Worm (Caenorhabditis elegans) whole organism, young adult: ENCODE measurements around the gene srx-48.
"Not testable (repeated sequence)": the region's sequence is repeated elsewhere in the genome, so short reads cannot be mapped to it uniquely, and the experiment has no call there.

Experiments
- B0019.2 ChIP-seq: fragments of 200-800 bp; sonication (Bioruptor generic); conservative IDR thresholded peaks from 2 replicates; pipeline ENCODE4 v1.3.6; 2022; ENCODE audit warnings: missing genetic modification reagents, missing genetic modification characterization, missing compliant biosample characterization
- C17E4.6 ChIP-seq: fragments of 200-800 bp; sonication (Bioruptor generic); IDR thresholded peaks from 2 replicates; pipeline ENCODE4 v1.3.6; 2022; ENCODE audit warnings: missing genetic modification reagents, missing genetic modification characterization, missing compliant biosample characterization
- D2030.7 ChIP-seq: fragments of 200-800 bp; sonication (Bioruptor generic); IDR thresholded peaks from 2 replicates; pipeline ENCODE4 v1.3.6; 2022; ENCODE audit warnings: missing genetic modification reagents, missing genetic modification characterization, missing compliant biosample characterization
- F33H1.4 ChIP-seq: fragments of 200-800 bp; sonication (Bioruptor generic); IDR thresholded peaks from 2 replicates; pipeline ENCODE4 v1.3.6; 2022; ENCODE audit warnings: missing genetic modification reagents, missing genetic modification characterization, missing compliant biosample characterization
- F39B2.1 ChIP-seq: fragments of 200-800 bp; sonication (Bioruptor generic); IDR thresholded peaks from 2 replicates; pipeline ENCODE4 v1.3.6; 2022; ENCODE audit warnings: missing genetic modification reagents, missing genetic modification characterization, missing compliant biosample characterization
- Y53F4B.3 ChIP-seq: fragments of 200-800 bp; sonication (Bioruptor generic); IDR thresholded peaks from 2 replicates; pipeline ENCODE4 v1.3.6; 2022; ENCODE audit warnings: missing genetic modification reagents, missing genetic modification characterization, missing compliant biosample characterization
- Y53G8AR.9 ChIP-seq: fragments of 200-800 bp; sonication (Bioruptor generic); conservative IDR thresholded peaks from 2 replicates; pipeline ENCODE4 v1.3.6; 2022; ENCODE audit warnings: missing genetic modification reagents, missing genetic modification characterization, missing compliant biosample characterization
- Y56A3A.18 ChIP-seq: fragments of 200-800 bp; sonication (Bioruptor generic); IDR thresholded peaks from 2 replicates; pipeline ENCODE4 v1.3.6; 2022; ENCODE audit warnings: missing genetic modification reagents, missing genetic modification characterization, missing compliant biosample characterization
- Y67H2A.10 ChIP-seq: fragments of 200-800 bp; sonication (Bioruptor generic); conservative IDR thresholded peaks from 2 replicates; pipeline ENCODE4 v1.3.6; 2022; ENCODE audit warnings: missing genetic modification reagents, missing genetic modification characterization, missing compliant biosample characterization
- Y79H2A.3 ChIP-seq: fragments of 200-800 bp; sonication (Bioruptor generic); conservative IDR thresholded peaks from 2 replicates; pipeline ENCODE4 v1.3.6; 2022; ENCODE audit warnings: missing genetic modification reagents, missing genetic modification characterization, missing compliant biosample characterization
- Y95B8A.8 ChIP-seq: fragments of 200-800 bp; sonication (Bioruptor generic); IDR thresholded peaks from 2 replicates; pipeline ENCODE4 v1.3.6; 2022; ENCODE audit warnings: missing genetic modification reagents, missing genetic modification characterization, missing compliant biosample characterization
- aptf-3 ChIP-seq: fragments of 200-800 bp; sonication (Bioruptor generic); IDR thresholded peaks from 2 replicates; pipeline ENCODE4 v1.3.6; 2022; ENCODE audit warnings: missing genetic modification characterization, missing compliant biosample characterization
- attf-6 ChIP-seq: fragments of 200-800 bp; sonication (Bioruptor generic); IDR thresholded peaks from 2 replicates; pipeline ENCODE4 v1.3.6; 2022; ENCODE audit warnings: missing genetic modification reagents, missing genetic modification characterization, missing compliant biosample characterization
- bed-2 ChIP-seq: fragments of 200-800 bp; sonication (Bioruptor generic); IDR thresholded peaks from 2 replicates; pipeline ENCODE4 v1.3.6; 2022; ENCODE audit warnings: missing genetic modification reagents, missing genetic modification characterization, missing compliant biosample characterization
- cebp-1 ChIP-seq, 2 experiments: fragments of 200-800 bp in 1 of 2; sonication (Bioruptor generic) in 1 of 2; sonication (generic microtip) in 1 of 2; IDR thresholded peaks in 1 of 2; optimal IDR thresholded peaks in 1 of 2; 2 replicates each; pipeline versions ENCODE4 v1.3.6 to Lab custom; 2017 to 2022; ENCODE audit warnings: missing compliant biosample characterization in 2 of 2, missing genetic modification characterization in 2 of 2, mild to moderate bottlenecking in 1 of 2, missing genetic modification reagents in 1 of 2, moderate library complexity in 1 of 2
- cebp-2 ChIP-seq: fragments of 200-800 bp; sonication (Bioruptor generic); IDR thresholded peaks from 2 replicates; pipeline ENCODE4 v1.3.6; 2022; ENCODE audit warnings: missing genetic modification characterization, missing compliant biosample characterization
- ceh-100 ChIP-seq: fragments of 200-800 bp; sonication (Bioruptor generic); IDR thresholded peaks from 2 replicates; pipeline ENCODE4 v1.3.6; 2022; ENCODE audit warnings: missing genetic modification reagents, missing genetic modification characterization, missing compliant biosample characterization
- ceh-40 ChIP-seq: fragments of 200-800 bp; sonication (Bioruptor generic); IDR thresholded peaks from 2 replicates; pipeline ENCODE4 v1.3.6; 2022; ENCODE audit warnings: missing genetic modification characterization, missing compliant biosample characterization
- ceh-58 ChIP-seq: fragments of 200-800 bp; sonication (Bioruptor generic); IDR thresholded peaks from 2 replicates; pipeline ENCODE4 v1.3.6; 2022; ENCODE audit warnings: missing genetic modification characterization, missing compliant biosample characterization
- ceh-91 ChIP-seq: fragments of 200-800 bp; sonication (Bioruptor generic); IDR thresholded peaks from 2 replicates; pipeline ENCODE4 v1.3.6; 2022; ENCODE audit warnings: missing genetic modification reagents, missing genetic modification characterization, missing compliant biosample characterization
- dox-1 ChIP-seq: fragments of 200-800 bp; sonication (Bioruptor generic); IDR thresholded peaks from 2 replicates; pipeline ENCODE4 v1.3.6; 2022; ENCODE audit warnings: missing genetic modification reagents, missing genetic modification characterization, missing compliant biosample characterization
- egrh-3 ChIP-seq: fragments of 200-800 bp; sonication (Bioruptor generic); IDR thresholded peaks from 2 replicates; pipeline ENCODE4 v1.3.6; 2022; ENCODE audit warnings: missing genetic modification reagents, missing genetic modification characterization, missing compliant biosample characterization
- ekl-4 ChIP-seq: fragments of 200-800 bp; sonication (Bioruptor generic); IDR thresholded peaks from 2 replicates; pipeline ENCODE4 v1.3.6; 2022; ENCODE audit warnings: missing genetic modification reagents, missing genetic modification characterization, missing compliant biosample characterization
- hmg-1.2 ChIP-seq: fragments of 200-800 bp; sonication (Bioruptor generic); IDR thresholded peaks from 2 replicates; pipeline ENCODE4 v1.3.6; 2022; ENCODE audit warnings: missing genetic modification reagents, missing genetic modification characterization, missing compliant biosample characterization
- hsf-1 ChIP-seq: fragments of 200-800 bp; sonication (Bioruptor generic); IDR thresholded peaks from 2 replicates; pipeline ENCODE4 v1.3.6; 2022; ENCODE audit warnings: missing genetic modification reagents, missing genetic modification characterization, missing compliant biosample characterization
- lin-26 ChIP-seq: fragments of 200-800 bp; sonication (Bioruptor generic); IDR thresholded peaks from 2 replicates; pipeline ENCODE4 v1.3.6; 2022; ENCODE audit warnings: missing genetic modification reagents, missing genetic modification characterization, missing compliant biosample characterization
- lsl-1 ChIP-seq: fragments of 200-800 bp; sonication (Bioruptor generic); optimal IDR thresholded peaks from 2 replicates; lab custom pipeline; 2018; ENCODE audit warnings: mild to moderate bottlenecking, missing genetic modification characterization, moderate library complexity, missing compliant biosample characterization
- madf-3 ChIP-seq: fragments of 200-800 bp; sonication (Bioruptor generic); IDR thresholded peaks from 2 replicates; pipeline ENCODE4 v1.3.6; 2022; ENCODE audit warnings: missing genetic modification reagents, missing genetic modification characterization, missing compliant biosample characterization
- madf-6 ChIP-seq: fragments of 200-800 bp; sonication (Bioruptor generic); IDR thresholded peaks from 2 replicates; pipeline ENCODE4 v1.3.6; 2022; ENCODE audit warnings: missing genetic modification reagents, missing genetic modification characterization, missing compliant biosample characterization
- mel-28 ChIP-seq: sonication (generic microtip); optimal IDR thresholded peaks from 2 replicates; lab custom pipeline; 2016; ENCODE audit warnings: borderline replicate concordance, mild to moderate bottlenecking, missing genetic modification characterization, missing compliant biosample characterization
- nfyb-1 ChIP-seq: fragments of 200-800 bp; sonication (Bioruptor generic); IDR thresholded peaks from 2 replicates; pipeline ENCODE4 v1.3.6; 2022; ENCODE audit warnings: missing genetic modification reagents, missing genetic modification characterization, missing compliant biosample characterization
- pbrm-1 ChIP-seq: fragments of 200-800 bp; sonication (Bioruptor generic); IDR thresholded peaks from 2 replicates; pipeline ENCODE4 v1.3.6; 2022; ENCODE audit warnings: missing genetic modification reagents, missing genetic modification characterization, missing compliant biosample characterization
- rcor-1 ChIP-seq: fragments of 200-800 bp; sonication (Bioruptor generic); IDR thresholded peaks from 2 replicates; pipeline ENCODE4 v1.3.6; 2022; ENCODE audit warnings: missing genetic modification reagents, missing genetic modification characterization, missing compliant biosample characterization
- rpc-1 ChIP-seq, 2 experiments: fragments of 150-350 bp in 1 of 2; sonication (generic microtip) in 1 of 2; optimal IDR thresholded peaks; 2 replicates each; lab custom pipeline; 2014 to 2018; ENCODE audit warnings: missing biosample characterization in 1 of 2, missing genetic modification characterization in 1 of 2, missing genetic modification reagents in 1 of 2, missing genotype in 1 of 2
- tbp1 ChIP-seq: fragments of 200-800 bp; sonication (Bioruptor generic); optimal IDR thresholded peaks from 2 replicates; lab custom pipeline; 2018; ENCODE audit warnings: mild to moderate bottlenecking, missing genetic modification characterization, missing compliant biosample characterization
- ztf-25 ChIP-seq: fragments of 200-800 bp; sonication (Bioruptor generic); IDR thresholded peaks from 2 replicates; pipeline ENCODE4 v1.3.6; 2022; ENCODE audit warnings: missing genetic modification reagents, missing genetic modification characterization, missing compliant biosample characterization
- ztf-28 ChIP-seq: fragments of 200-800 bp; sonication (Bioruptor generic); IDR thresholded peaks from 2 replicates; pipeline ENCODE4 v1.3.6; 2022; ENCODE audit warnings: missing genetic modification reagents, missing genetic modification characterization, missing compliant biosample characterization

Gene srx-48

DNA sequence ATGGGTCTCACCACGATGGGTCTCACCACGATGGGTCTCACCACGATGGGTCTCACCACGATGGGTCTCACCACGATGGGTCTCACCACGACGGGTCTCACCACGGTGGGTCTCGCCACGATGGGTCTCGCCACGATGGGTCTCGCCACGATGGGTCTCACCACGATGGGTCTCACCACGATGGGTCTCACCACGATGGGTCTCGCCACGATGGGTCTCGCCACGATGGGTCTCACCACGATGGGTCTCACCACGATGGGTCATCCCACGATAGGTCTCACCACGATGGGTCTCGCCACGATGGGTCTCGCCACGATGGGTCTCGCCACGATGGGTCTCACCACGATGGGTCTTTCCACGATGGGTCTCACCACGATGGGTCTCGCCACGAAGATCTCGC is 18.4 kb upstream of the srx-48 start:
- TF ChIP-seq ztf-28 (GFP tag; lab: Robert Waterston, UW), result 0 out of 2 replicates have a peak, but pooled peaks have one; percentile 7
- peak; percentile 68 for TF ChIP-seq F33H1.4 (GFP tag; lab: Robert Waterston, UW)
- TF ChIP-seq egrh-3 (GFP tag; lab: Robert Waterston, UW), result peak; percentile 80

DNA sequence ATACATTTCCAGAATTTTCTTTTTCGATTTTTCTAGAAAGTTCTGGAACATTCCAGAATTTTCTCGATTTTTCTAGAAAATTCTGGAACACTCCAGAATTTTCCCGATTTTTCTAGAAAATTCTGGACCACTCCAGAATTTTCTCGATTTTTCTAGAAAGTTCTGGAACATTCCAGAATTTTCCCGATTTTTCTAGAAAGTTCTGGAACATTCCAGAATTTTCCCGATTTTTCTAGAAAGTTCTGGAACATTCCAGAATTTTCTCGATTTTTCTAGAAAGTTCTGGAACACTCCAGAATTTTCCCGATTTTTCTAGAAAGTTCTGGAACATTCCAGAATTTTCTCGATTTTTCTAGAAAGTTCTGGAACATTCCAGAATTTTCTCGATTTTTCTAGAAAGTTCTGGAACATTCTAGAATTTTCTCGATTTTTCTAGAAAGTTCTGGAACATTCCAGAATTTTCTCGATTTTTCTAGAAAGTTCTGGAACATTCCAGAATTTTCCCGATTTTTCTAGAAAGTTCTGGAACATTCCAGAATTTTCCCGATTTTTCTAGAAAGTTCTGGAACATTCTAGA is 17.3 kb upstream of the srx-48 start:
- TF ChIP-seq mel-28 (tag; lab: Kevin White, UChicago) (peak; percentile 15), F33H1.4 (GFP tag; lab: Robert Waterston, UW) (peak; percentile 23; the same call in 1 of the 2 replicates), egrh-3 (GFP tag; lab: Robert Waterston, UW) (peak; percentile 96), Y67H2A.10 (GFP tag; lab: Robert Waterston, UW) (0 out of 2 replicates have a peak, but pooled peaks have one; percentile 47), C17E4.6 (peak; percentile 39; the same call in 1 of the 2 replicates), lsl-1 (peak; percentile 16), ztf-28 (GFP tag; lab: Robert Waterston, UW) (peak; percentile 73; the same call in 1 of the 2 replicates), madf-6 (GFP tag; lab: Robert Waterston, UW) (peak; percentile 83), Y79H2A.3 (GFP tag; lab: Robert Waterston, UW) (peak; percentile 88), hmg-1.2 (GFP tag; lab: Robert Waterston, UW) (0 out of 2 replicates have a peak, but pooled peaks have one; percentile 13), ceh-91 (GFP tag; lab: Robert Waterston, UW) (0 out of 2 replicates have a peak, but pooled peaks have one; percentile 32), nfyb-1 (GFP tag; lab: Robert Waterston, UW) (peak; percentile 86), D2030.7 (peak; percentile 85; the same call in 1 of the 2 replicates), cebp-2 (GFP tag; lab: Robert Waterston, UW) (0 out of 2 replicates have a peak, but pooled peaks have one; percentile 22), dox-1 (GFP tag; lab: Robert Waterston, UW) (peak; percentile 99), ceh-100 (GFP tag; lab: Robert Waterston, UW) (peak; percentile 77), bed-2 (GFP tag; lab: Robert Waterston, UW) (0 out of 2 replicates have a peak, but pooled peaks have one; percentile 17), Y53G8AR.9 (peak; percentile 76; the same call in 1 of the 2 replicates), B0019.2 (GFP tag; lab: Robert Waterston, UW) (peak; percentile 50; the same call in 1 of the 2 replicates), attf-6 (GFP tag; lab: Robert Waterston, UW) (peak; percentile 82), rcor-1 (peak; percentile 87), lin-26 (GFP tag; lab: Robert Waterston, UW) (peak; percentile 83; the same call in 1 of the 2 replicates), Y56A3A.18 (GFP tag; lab: Robert Waterston, UW) (peak; percentile 83), aptf-3 (peak; percentile 88), ceh-40 (GFP tag; lab: Robert Waterston, UW) (peak; percentile 95), F39B2.1 (peak; percentile 79), hsf-1 (GFP tag; lab: Robert Waterston, UW) (peak; percentile 99), tbp1 (GFP tag; lab: Kevin White, UChicago) (peak; percentile 9), madf-3 (GFP tag; lab: Robert Waterston, UW) (peak; percentile 93), ztf-25 (GFP tag; lab: Robert Waterston, UW) (peak; percentile 42; the same call in 1 of the 2 replicates), pbrm-1 (GFP tag; lab: Robert Waterston, UW) (peak; percentile 87), ekl-4 (GFP tag; lab: Robert Waterston, UW) (peak; percentile 95), Y53F4B.3 (GFP tag; lab: Robert Waterston, UW) (peak; percentile 69), cebp-1 (GFP tag; IDR thresholded peaks at IDR 0.05; lab: Robert Waterston, UW) (peak; percentile 57; the same call in 1 of the 2 replicates), Y95B8A.8 (GFP tag; lab: Robert Waterston, UW) (peak; percentile 87; the same call in 1 of the 2 replicates), rpc-1 (optimal IDR thresholded peaks at IDR 0.05; lab: Kevin White, UChicago) (peak; percentile 26), ceh-58 (GFP tag; lab: Robert Waterston, UW) (peak; percentile 94)
- TF ChIP-seq cebp-1, rpc-1 (tag; optimal IDR thresholded peaks at IDR 0.05; lab: Kevin White, UChicago): not testable (repeated sequence)
